Worm (Caenorhabditis elegans): ENCODE data around the gene F09E10.6.

The F09E10.6 gene

DNA sequence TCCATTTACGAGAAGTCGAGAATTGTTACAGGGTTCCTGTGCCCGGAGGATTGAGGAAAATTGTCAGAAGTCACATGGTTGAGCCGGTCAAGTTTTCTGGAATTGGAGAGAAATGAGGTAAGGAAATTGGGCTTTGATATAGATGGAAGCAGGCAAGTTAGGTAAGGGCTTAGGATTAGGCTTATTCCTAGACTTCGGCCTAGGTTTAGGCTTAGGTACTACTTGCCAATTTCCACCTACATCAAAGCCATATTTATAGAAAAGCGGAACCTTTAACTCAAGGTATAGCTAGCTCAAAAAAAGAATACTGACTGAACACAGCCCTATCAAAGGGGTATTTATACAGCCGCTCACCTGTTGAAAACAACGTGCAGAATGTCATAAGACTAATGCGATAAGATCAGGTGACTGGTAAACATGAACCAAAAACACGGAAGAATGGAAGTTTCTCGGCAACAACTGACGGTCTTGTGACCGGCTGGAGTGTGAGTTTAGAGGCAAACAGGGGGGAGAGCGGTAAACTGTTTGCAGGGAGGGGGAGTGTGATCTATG lies 7.1 kb upstream of the F09E10.6 start (continued):
- TF ChIP-seq nhr-237 (tag; optimal IDR thresholded peaks at IDR 0.05) (no peak), sma-3 (GFP tag; optimal IDR thresholded peaks at IDR 0.05) (peak; percentile 96), nhr-77 (tag; optimal IDR thresholded peaks at IDR 0.05) (no peak), dmd-4 (tag; optimal IDR thresholded peaks at IDR 0.05) (no peak), sem-4 (tag; optimal IDR thresholded peaks at IDR 0.05) (peak; percentile 53), unc-62 (GFP tag; optimal IDR thresholded peaks at IDR 0.05) (no peak), alr-1 (tag; optimal IDR thresholded peaks at IDR 0.05) (no peak), F13H6.1 (tag; optimal IDR thresholded peaks at IDR 0.05) (peak; percentile 87), nhr-21 (tag; optimal IDR thresholded peaks at IDR 0.05) (peak; percentile 93), nhr-11 (tag; optimal IDR thresholded peaks at IDR 0.05) (no peak), Y55F3AM.14 (GFP tag; optimal IDR thresholded peaks at IDR 0.05) (no peak), nhr-10 (tag; optimal IDR thresholded peaks at IDR 0.05) (peak; percentile 33), peb-1 (tag; optimal IDR thresholded peaks at IDR 0.05) (no peak), ztf-4 (tag; optimal IDR thresholded peaks at IDR 0.05) (peak; percentile 80), crh-2 (tag; optimal IDR thresholded peaks at IDR 0.05) (peak; percentile 81), egl-27 (tag; optimal IDR thresholded peaks at IDR 0.05) (peak; percentile 75), ztf-11 (tag; optimal IDR thresholded peaks at IDR 0.05) (no peak)

DNA sequence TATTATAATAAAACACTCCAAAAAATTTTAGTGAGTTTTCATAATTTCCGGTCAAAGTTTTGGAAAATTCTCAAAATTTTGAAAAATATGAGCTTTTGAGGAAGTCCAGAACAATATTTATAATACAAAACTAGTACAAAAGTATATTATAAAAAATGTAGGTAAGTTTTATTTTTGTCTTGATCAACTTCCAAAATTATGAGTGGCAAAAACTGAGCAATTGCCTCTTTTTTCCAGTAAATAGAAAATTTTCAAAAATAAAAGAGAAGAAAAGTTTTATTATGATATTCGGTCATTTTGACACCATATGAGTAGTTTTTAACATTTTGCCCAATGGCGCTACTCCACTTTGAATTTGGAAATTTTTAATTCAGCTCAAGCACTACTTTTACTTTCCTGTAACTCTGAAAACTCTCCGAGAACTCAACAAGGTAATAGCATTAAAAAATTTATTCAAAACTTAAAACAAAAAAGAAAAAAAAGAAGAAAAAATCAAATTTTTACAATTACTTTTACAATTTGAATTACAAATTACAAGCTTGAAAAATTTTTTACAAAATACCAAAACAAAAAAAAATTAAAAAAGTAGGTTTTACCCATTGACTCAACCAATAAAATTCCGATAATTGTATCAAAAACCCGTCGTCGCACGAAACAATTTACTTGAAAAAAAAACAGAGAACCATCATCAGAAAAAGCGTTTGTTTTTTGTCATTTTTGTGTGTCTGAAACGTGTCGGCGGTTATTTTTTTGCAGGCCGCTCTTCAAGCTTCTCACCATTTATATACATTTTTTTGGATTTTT lies 6.4 kb upstream of the F09E10.6 start:
- TF ChIP-seq elt-3 (tag; optimal IDR thresholded peaks at IDR 0.05) = no peak
- peak; percentile 0 for TF ChIP-seq sma-9 (GFP tag; optimal IDR thresholded peaks at IDR 0.05)
- no peak for TF ChIP-seq sma-9 (tag; optimal IDR thresholded peaks at IDR 0.05)
- no peak for TF ChIP-seq nhr-12 (tag; optimal IDR thresholded peaks at IDR 0.05)
- TF ChIP-seq mbf-1 (tag; optimal IDR thresholded peaks at IDR 0.05) = no peak
- no peak for TF ChIP-seq egl-27 (tag; optimal IDR thresholded peaks at IDR 0.05)
- TF ChIP-seq R02D3.7 (tag; optimal IDR thresholded peaks at IDR 0.05) = no peak
- no peak for TF ChIP-seq mdl-1 (tag; optimal IDR thresholded peaks at IDR 0.05)
- TF ChIP-seq nhr-129 (tag; optimal IDR thresholded peaks at IDR 0.05) = peak; percentile 72
- TF ChIP-seq C34F6.9 (tag; optimal IDR thresholded peaks at IDR 0.05) = peak; percentile 58
- no peak for TF ChIP-seq nhr-23 (tag; optimal IDR thresholded peaks at IDR 0.05)
- no peak for TF ChIP-seq unc-39 (tag; optimal IDR thresholded peaks at IDR 0.05)
- TF ChIP-seq sma-3 (GFP tag; optimal IDR thresholded peaks at IDR 0.05) = peak; percentile 73
- no peak for TF ChIP-seq ZK546.5 (tag; optimal IDR thresholded peaks at IDR 0.05)
- TF ChIP-seq zag-1 (tag; optimal IDR thresholded peaks at IDR 0.05) = no peak
- peak; percentile 57 for TF ChIP-seq crh-2 (tag; optimal IDR thresholded peaks at IDR 0.05)
- TF ChIP-seq ama-1 (optimal IDR thresholded peaks at IDR 0.05) = peak; percentile 94
- no peak for TF ChIP-seq mab-5 (tag; optimal IDR thresholded peaks at IDR 0.05)
- TF ChIP-seq ztf-11 (tag; optimal IDR thresholded peaks at IDR 0.05) = no peak
- TF ChIP-seq ceh-16 (tag; optimal IDR thresholded peaks at IDR 0.05) = no peak
- peak; percentile 57 for TF ChIP-seq skn-1 (tag; optimal IDR thresholded peaks at IDR 0.05)
- peak; percentile 50 for TF ChIP-seq Y55F3AM.14 (GFP tag; optimal IDR thresholded peaks at IDR 0.05)
- TF ChIP-seq dmd-4 (tag; optimal IDR thresholded peaks at IDR 0.05) = no peak
- TF ChIP-seq gmeb-1 (tag; optimal IDR thresholded peaks at IDR 0.05) = peak; percentile 69
- TF ChIP-seq nhr-77 (tag; optimal IDR thresholded peaks at IDR 0.05) = no peak
- TF ChIP-seq peb-1 (tag; optimal IDR thresholded peaks at IDR 0.05) = no peak
- no peak for TF ChIP-seq snpc-4 (tag; optimal IDR thresholded peaks at IDR 0.05)
- TF ChIP-seq lsy-2 (tag; optimal IDR thresholded peaks at IDR 0.05) = peak in 1 of 2 experiments; percentile 64
- no peak for TF ChIP-seq ceh-82 (tag; optimal IDR thresholded peaks at IDR 0.05)
- no peak for TF ChIP-seq nhr-25 (tag; optimal IDR thresholded peaks at IDR 0.05)
- peak; percentile 92 for TF ChIP-seq ztf-4 (tag; optimal IDR thresholded peaks at IDR 0.05)
- no peak for TF ChIP-seq nhr-10 (tag; optimal IDR thresholded peaks at IDR 0.05)
- no peak for TF ChIP-seq lin-11 (tag; optimal IDR thresholded peaks at IDR 0.05)
- no peak for TF ChIP-seq alr-1 (tag; optimal IDR thresholded peaks at IDR 0.05)
- peak; percentile 41 for TF ChIP-seq lin-13 (GFP tag; optimal IDR thresholded peaks at IDR 0.05)
- no peak for TF ChIP-seq nhr-6 (tag; optimal IDR thresholded peaks at IDR 0.05)
- no peak for TF ChIP-seq elt-1 (tag; optimal IDR thresholded peaks at IDR 0.05)
- TF ChIP-seq sem-4 (tag; optimal IDR thresholded peaks at IDR 0.05) = peak; percentile 30
- no peak for TF ChIP-seq unc-55 (GFP tag; optimal IDR thresholded peaks at IDR 0.05)
- no peak for TF ChIP-seq aly-2 (tag; optimal IDR thresholded peaks at IDR 0.05)
- peak; percentile 23 for TF ChIP-seq nhr-21 (tag; optimal IDR thresholded peaks at IDR 0.05)
- TF ChIP-seq F13H6.1 (tag; optimal IDR thresholded peaks at IDR 0.05) = no peak
- no peak for TF ChIP-seq ztf-1 (GFP tag; conservative IDR thresholded peaks at IDR 0.05)
- TF ChIP-seq nhr-237 (tag; optimal IDR thresholded peaks at IDR 0.05) = no peak
- TF ChIP-seq blmp-1 (tag; optimal IDR thresholded peaks at IDR 0.05; ENCODE audit: insufficient read depth) = peak; percentile 51
- TF ChIP-seq fos-1 (tag; optimal IDR thresholded peaks at IDR 0.05) = no peak
- TF ChIP-seq nhr-11 (tag; optimal IDR thresholded peaks at IDR 0.05) = no peak
- no peak for TF ChIP-seq unc-62 (GFP tag; optimal IDR thresholded peaks at IDR 0.05)
- TF ChIP-seq lin-39 (tag; optimal IDR thresholded peaks at IDR 0.05) = no peak

All from whole organism, L2 larva.